Fruit fly (Drosophila melanogaster): ENCODE data around the gene Pc.

dm6 chr3L:21262426-21262825 lies 55.4 kb downstream of the Pc start:
- TF ChIP-seq psq (optimal IDR thresholded peaks at IDR 0.05) (no peak), h (optimal IDR thresholded peaks at IDR 0.05) (no peak), ttk (optimal IDR thresholded peaks at IDR 0.05) (no peak), Myc (optimal IDR thresholded peaks at IDR 0.05) (no peak), insv (optimal IDR thresholded peaks at IDR 0.05) (no peak), Sin3A (optimal IDR thresholded peaks at IDR 0.05) (no peak)
